Fruit fly (Drosophila melanogaster): ENCODE measurements around the gene subdued.
A peak's percentile ranks its signal among the peaks of the same experiment; 100 is the strongest.

subdued gene

dm6 chr3R:19623606-19624005 is 18.9 kb downstream of the subdued start:
- TF ChIP-seq az2 (GFP tag; optimal IDR thresholded peaks at IDR 0.05) (peak; percentile 58), scrt (GFP tag; optimal IDR thresholded peaks at IDR 0.05) (peak; percentile 16), ftz-f1 (GFP tag; optimal IDR thresholded peaks at IDR 0.05) (no peak), chinmo (GFP tag; IDR thresholded peaks at IDR 0.05; ENCODE audit: partially characterized antibody) (no peak), al (GFP tag; IDR thresholded peaks at IDR 0.05) (peak; percentile 61), sqz (GFP tag; optimal IDR thresholded peaks at IDR 0.05) (no peak), Mes4 (GFP tag; optimal IDR thresholded peaks at IDR 0.05) (no peak), NfI (GFP tag; optimal IDR thresholded peaks at IDR 0.05) (peak; percentile 15), sr (GFP tag; IDR thresholded peaks at IDR 0.05) (no peak), CG10431 (GFP tag; optimal IDR thresholded peaks at IDR 0.05) (no peak), CG1602 (GFP tag; optimal IDR thresholded peaks at IDR 0.05) (no peak), CG15269 (tag; optimal IDR thresholded peaks at IDR 0.05) (peak; percentile 55), CG12659 (GFP tag; optimal IDR thresholded peaks at IDR 0.05) (peak; percentile 33), CG18262 (tag; optimal IDR thresholded peaks at IDR 0.05) (peak; percentile 48), cad (GFP tag; optimal IDR thresholded peaks at IDR 0.05) (no peak), CG11695 (GFP tag; IDR thresholded peaks at IDR 0.05) (peak; percentile 68; the same call in 2 of the 3 replicates), dm (GFP tag; optimal IDR thresholded peaks at IDR 0.05) (no peak), CG16863 (GFP tag; optimal IDR thresholded peaks at IDR 0.05) (peak; percentile 49), Oaz (GFP tag; IDR thresholded peaks at IDR 0.05) (no peak), phol (tag; optimal IDR thresholded peaks at IDR 0.05) (peak; percentile 62), chif (GFP tag; optimal IDR thresholded peaks at IDR 0.05) (peak; percentile 21 to 48), Doc3 (GFP tag; IDR thresholded peaks at IDR 0.05; ENCODE audit: partially characterized antibody) (no peak), YL-1 (GFP tag; optimal IDR thresholded peaks at IDR 0.05) (no peak), Xbp1 (GFP tag; optimal IDR thresholded peaks at IDR 0.05) (peak; percentile 55), sug (tag; optimal IDR thresholded peaks at IDR 0.05) (no peak), CrebB (tag; optimal IDR thresholded peaks at IDR 0.05) (no peak), CG10959 (GFP tag; IDR thresholded peaks at IDR 0.05) (no peak), sens-2 (GFP tag; IDR thresholded peaks at IDR 0.05) (peak; percentile 57; the same call in 1 of the 2 replicates), Dp (GFP tag; optimal IDR thresholded peaks at IDR 0.05) (no peak), abd-A (tag; optimal IDR thresholded peaks at IDR 0.05) (no peak), CG7556 (GFP tag; optimal IDR thresholded peaks at IDR 0.05) (peak; percentile 21), lov (optimal IDR thresholded peaks at IDR 0.05) (no peak), lov (GFP tag; IDR thresholded peaks at IDR 0.05) (0 out of 3 replicates have a peak, but pooled peaks have one; percentile 33), CG17829 (tag; optimal IDR thresholded peaks at IDR 0.05) (peak; percentile 40), CG17385 (GFP tag; optimal IDR thresholded peaks at IDR 0.05) (peak; percentile 57), Fer1 (GFP tag; optimal IDR thresholded peaks at IDR 0.05) (peak; percentile 15), nerfin-1 (tag; optimal IDR thresholded peaks at IDR 0.05) (peak; percentile 6), CG2678 (tag; optimal IDR thresholded peaks at IDR 0.05) (peak; percentile 66), Meics (GFP tag; optimal IDR thresholded peaks at IDR 0.05) (peak; percentile 43), CG18476 (GFP tag; optimal IDR thresholded peaks at IDR 0.05) (no peak), CG2875 (GFP tag; optimal IDR thresholded peaks at IDR 0.05) (peak; percentile 48), CG5245 (GFP tag; optimal IDR thresholded peaks at IDR 0.05) (peak; percentile 45), pan (optimal IDR thresholded peaks at IDR 0.05) (no peak), pan (GFP tag; optimal IDR thresholded peaks at IDR 0.05 in 1 of 2, IDR thresholded peaks at IDR 0.05 in 1 of 2) (peak in 1 of 2 experiments; percentile 62), gem (tag; optimal IDR thresholded peaks at IDR 0.05) (peak; percentile 75), CG32772 (GFP tag; IDR thresholded peaks at IDR 0.05) (0 out of 2 replicates have a peak, but pooled peaks have one; percentile 31), Atf-2 (GFP tag; optimal IDR thresholded peaks at IDR 0.05) (peak; percentile 53), D19B (GFP tag; optimal IDR thresholded peaks at IDR 0.05) (no peak), Hr78 (GFP tag; optimal IDR thresholded peaks at IDR 0.05) (no peak), CG16815 (GFP tag; optimal IDR thresholded peaks at IDR 0.05) (peak; percentile 14), crp (GFP tag; optimal IDR thresholded peaks at IDR 0.05) (no peak)

Measured in whole organism, embryonic.